Worm (Caenorhabditis elegans): ENCODE data around the gene moc-2.

DNA sequence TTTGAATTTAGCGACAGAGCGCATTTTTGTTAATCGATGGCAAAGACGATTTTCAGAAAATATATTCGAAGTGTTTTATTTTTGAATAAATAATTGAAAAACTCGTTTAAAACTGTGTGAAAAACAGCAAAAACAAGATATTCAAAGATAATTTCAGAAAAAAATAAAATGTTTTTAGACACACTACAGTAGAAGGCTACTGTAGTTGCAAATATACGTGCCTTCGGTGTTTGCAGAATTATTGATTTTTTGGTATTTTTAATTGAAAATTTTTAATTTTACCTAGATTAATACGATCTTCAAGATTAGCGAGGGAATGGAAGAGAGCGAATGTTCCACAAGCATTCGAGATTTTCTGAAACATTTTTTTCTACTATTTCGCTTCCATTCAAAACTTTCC is 6.6 kb upstream of the moc-2 start:
- TF ChIP-seq flt-1 (GFP tag; IDR thresholded peaks at IDR 0.05) (no peak), tab-1 (GFP tag; IDR thresholded peaks at IDR 0.05) (no peak), ztf-23 (GFP tag; IDR thresholded peaks at IDR 0.05) (no peak), ztf-29 (GFP tag; IDR thresholded peaks at IDR 0.05) (no peak), T22C8.4 (GFP tag; IDR thresholded peaks at IDR 0.05) (no peak)

All from whole organism, midembryonic.